Worm (Caenorhabditis elegans): Measurements from ENCODE around the gene osm-1.

osm-1 gene

ce11 chrX:16548290-16548689, 7.8 kb downstream of the osm-1 start:
- TF ChIP-seq ctbp-1 (GFP tag; IDR thresholded peaks at IDR 0.05) (no peak), unc-62 (GFP tag; optimal IDR thresholded peaks at IDR 0.05 in 1 of 2) (peak in 1 of 2 experiments; percentile 95), unc-62 (tag; optimal IDR thresholded peaks at IDR 0.05) (no peak)

DNA sequence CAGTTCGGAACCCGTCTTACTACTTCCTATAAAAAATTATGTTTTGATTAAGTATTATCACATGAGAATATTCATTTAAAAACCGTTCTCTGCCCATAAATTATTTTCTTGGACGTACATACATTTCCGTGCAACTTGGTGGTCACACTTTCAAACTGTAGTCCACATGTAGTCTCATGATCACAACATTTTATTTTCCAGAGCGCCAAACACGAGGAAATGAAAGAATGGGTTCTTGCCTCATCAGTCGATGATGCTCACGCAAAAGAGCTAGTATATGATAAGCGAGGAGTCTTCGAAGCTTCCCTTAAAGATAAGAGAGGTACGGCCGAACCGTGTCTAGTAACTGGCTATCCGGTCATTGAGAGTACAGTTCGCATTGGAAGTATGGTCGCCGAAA, 10.1 kb downstream of the osm-1 start:
- TF ChIP-seq attf-4 (tag; optimal IDR thresholded peaks at IDR 0.05) (no peak), daf-16 (GFP tag; optimal IDR thresholded peaks at IDR 0.05) (no peak), daf-16 (tag; optimal IDR thresholded peaks at IDR 0.05) (peak; percentile 75), zip-2 (tag; optimal IDR thresholded peaks at IDR 0.05) (no peak), mdt-29 (GFP tag; IDR thresholded peaks at IDR 0.05) (no peak), madf-9 (GFP tag; conservative IDR thresholded peaks at IDR 0.05) (no peak), lin-13 (GFP tag; optimal IDR thresholded peaks at IDR 0.05) (no peak), lin-29 (GFP tag; IDR thresholded peaks at IDR 0.05) (no peak), unc-62 (GFP tag; optimal IDR thresholded peaks at IDR 0.05 in 1 of 2) (no peak), unc-62 (tag; optimal IDR thresholded peaks at IDR 0.05) (no peak), ceh-62 (tag; optimal IDR thresholded peaks at IDR 0.05) (no peak), lir-3 (tag; optimal IDR thresholded peaks at IDR 0.05) (no peak), nhr-48 (tag; optimal IDR thresholded peaks at IDR 0.05) (peak; percentile 13), ceh-82 (tag; optimal IDR thresholded peaks at IDR 0.05) (no peak), ceh-20 (GFP tag; IDR thresholded peaks at IDR 0.05) (no peak), dmd-6 (GFP tag; IDR thresholded peaks at IDR 0.05) (peak; percentile 80), fos-1 (tag; optimal IDR thresholded peaks at IDR 0.05) (no peak), ztf-7 (tag; optimal IDR thresholded peaks at IDR 0.05) (no peak), hmg-1.1 (GFP tag; IDR thresholded peaks at IDR 0.05) (no peak), nhr-77 (tag; optimal IDR thresholded peaks at IDR 0.05) (no peak), unc-130 (GFP tag; optimal IDR thresholded peaks at IDR 0.05) (no peak), snpc-4 (tag; optimal IDR thresholded peaks at IDR 0.05) (no peak), lin-1 (GFP tag; IDR thresholded peaks at IDR 0.05) (0 out of 2 replicates have a peak, but pooled peaks have one; percentile 37), dve-1 (tag; optimal IDR thresholded peaks at IDR 0.05; ENCODE audit: insufficient read depth) (no peak), ztf-11 (tag; optimal IDR thresholded peaks at IDR 0.05) (no peak), F37D6.2 (tag; optimal IDR thresholded peaks at IDR 0.05) (no peak), snpc-1.2 (GFP tag; IDR thresholded peaks at IDR 0.05) (no peak), nhr-10 (tag; optimal IDR thresholded peaks at IDR 0.05) (no peak), daf-12 (tag; optimal IDR thresholded peaks at IDR 0.05) (no peak), ZK337.2 (GFP tag; IDR thresholded peaks at IDR 0.05) (no peak), tag-97 (GFP tag; IDR thresholded peaks at IDR 0.05) (no peak), pqm-1 (tag; optimal IDR thresholded peaks at IDR 0.05) (peak; percentile 29), mdl-1 (tag; optimal IDR thresholded peaks at IDR 0.05) (no peak), ZK546.5 (tag; optimal IDR thresholded peaks at IDR 0.05) (no peak), lin-15B (tag; optimal IDR thresholded peaks at IDR 0.05) (no peak), ceh-28 (tag; optimal IDR thresholded peaks at IDR 0.05) (no peak), egl-27 (tag; optimal IDR thresholded peaks at IDR 0.05) (no peak), nhr-11 (tag; optimal IDR thresholded peaks at IDR 0.05) (no peak), duxl-1 (tag; optimal IDR thresholded peaks at IDR 0.05; ENCODE audit: poor library complexity) (no peak), ctbp-1 (GFP tag; IDR thresholded peaks at IDR 0.05) (no peak), tra-1 (GFP tag; IDR thresholded peaks at IDR 0.05) (no peak), Y105C5A.15 (GFP tag; IDR thresholded peaks at IDR 0.05) (no peak), mxl-2 (GFP tag; conservative IDR thresholded peaks at IDR 0.05) (no peak), nhr-41 (GFP tag; IDR thresholded peaks at IDR 0.05) (no peak), nhr-28 (tag; optimal IDR thresholded peaks at IDR 0.05) (peak; percentile 94), zag-1 (tag; optimal IDR thresholded peaks at IDR 0.05) (no peak), F44E2.7 (GFP tag; IDR thresholded peaks at IDR 0.05) (no peak), daf-19 (GFP tag; conservative IDR thresholded peaks at IDR 0.05) (no peak), mes-2 (tag; optimal IDR thresholded peaks at IDR 0.05; ENCODE audit: poor library complexity, severe bottlenecking) (peak; percentile 36), saeg-2 (GFP tag; IDR thresholded peaks at IDR 0.05) (no peak), hif-1 (tag; optimal IDR thresholded peaks at IDR 0.05) (no peak)
